Worm (Caenorhabditis elegans): ENCODE results near the gene H11E01.2.
A peak's percentile ranks its signal among the peaks of the same experiment; 100 is the strongest.

Gene H11E01.2

DNA sequence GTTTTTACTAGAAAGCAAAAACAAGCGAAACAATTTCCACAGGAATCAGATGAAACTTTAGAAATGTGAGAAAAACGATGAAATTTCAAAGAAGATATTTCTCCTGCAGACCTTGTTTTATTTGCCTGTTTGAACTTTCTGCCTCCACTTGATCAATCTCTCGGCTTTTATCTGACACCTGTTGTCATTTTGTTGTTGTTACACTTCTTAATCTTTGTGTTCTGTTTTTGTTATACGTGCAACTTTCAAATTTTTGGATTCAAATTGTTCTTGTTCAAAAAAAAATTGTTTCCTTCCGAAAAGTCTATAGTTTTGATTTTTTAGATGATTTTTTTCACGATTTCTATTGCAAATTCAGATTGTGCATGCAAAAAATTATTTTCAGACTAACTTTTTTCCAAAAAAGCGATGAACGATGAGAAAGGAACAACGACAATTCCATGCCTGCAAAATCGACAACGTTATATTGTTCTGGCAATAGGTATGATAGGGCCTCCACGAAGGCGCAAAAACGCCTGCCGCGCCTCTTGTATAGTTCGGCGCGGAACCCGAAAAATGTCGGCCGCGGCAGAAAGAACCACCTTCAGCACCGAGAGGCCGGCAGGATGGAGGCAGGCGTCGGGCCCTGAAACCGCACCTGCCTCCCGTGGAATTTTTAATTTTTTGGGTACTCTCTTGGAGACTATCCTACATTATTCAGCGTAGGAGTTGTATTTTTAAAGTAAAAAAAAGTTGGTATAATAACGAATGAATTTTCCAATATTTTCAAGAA lies at the start of gene H11E01.2:
H11E01.2 (plus strand) TSS at position 380 of the 772 bp plus-strand sequence.
- TF ChIP-seq dao-5 (tag; optimal IDR thresholded peaks at IDR 0.05) (no peak), W03F9.2 (tag; optimal IDR thresholded peaks at IDR 0.05) (no peak), him-1 (tag; optimal IDR thresholded peaks at IDR 0.05) (no peak)

DNA sequence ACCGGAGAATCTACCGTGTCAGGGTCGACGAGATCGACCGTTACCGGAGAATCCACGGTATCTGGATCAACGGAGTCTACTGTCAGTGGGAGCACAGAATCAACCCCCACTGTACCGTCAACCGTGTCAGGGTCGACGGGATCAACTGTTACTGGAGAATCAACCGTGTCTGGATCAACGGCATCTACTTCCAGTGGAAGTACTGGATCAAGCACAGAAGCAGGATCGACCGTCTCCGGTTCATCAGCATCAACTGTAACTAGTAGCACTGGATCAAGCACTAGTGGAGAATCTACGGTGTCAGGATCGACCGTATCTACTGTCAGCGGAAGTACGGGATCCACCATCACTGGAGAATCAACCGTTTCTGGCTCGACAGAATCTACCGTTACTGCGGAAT lies 48.9 kb upstream of the H11E01.2 start, which contains the start of gene H02F09.2:
H02F09.2 (plus strand) TSS at position 301 of the 400 bp plus-strand sequence.
- TF ChIP-seq dao-5 (tag; optimal IDR thresholded peaks at IDR 0.05) = no peak
- no peak for TF ChIP-seq W03F9.2 (tag; optimal IDR thresholded peaks at IDR 0.05)
- TF ChIP-seq him-1 (tag; optimal IDR thresholded peaks at IDR 0.05) = no peak

DNA sequence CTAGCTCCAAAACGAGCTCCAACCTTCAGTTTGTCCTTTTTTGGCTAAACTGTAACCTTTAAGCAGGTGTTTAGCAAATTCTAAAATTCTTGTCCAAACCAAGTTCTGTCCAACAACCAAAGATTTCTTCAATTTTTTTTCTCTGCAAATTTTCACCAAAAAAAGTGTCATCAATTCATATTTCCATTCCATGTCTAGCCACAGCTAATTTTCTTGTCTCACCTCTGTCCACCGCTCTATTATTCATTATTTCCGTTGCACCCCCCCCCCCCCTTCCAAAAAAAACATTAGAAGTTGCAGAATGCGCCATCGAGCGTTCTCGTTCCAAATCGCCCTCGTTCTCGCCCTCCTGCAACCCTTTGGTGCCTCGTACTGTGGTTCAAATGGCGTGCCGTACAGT lies 44.5 kb upstream of the H11E01.2 start, which contains the start of gene wrt-9:
wrt-9 (plus strand) TSS at position 301 of the 400 bp plus-strand sequence.
- TF ChIP-seq him-1 (tag; optimal IDR thresholded peaks at IDR 0.05) (no peak), W03F9.2 (tag; optimal IDR thresholded peaks at IDR 0.05) (no peak), dao-5 (tag; optimal IDR thresholded peaks at IDR 0.05) (no peak)

DNA sequence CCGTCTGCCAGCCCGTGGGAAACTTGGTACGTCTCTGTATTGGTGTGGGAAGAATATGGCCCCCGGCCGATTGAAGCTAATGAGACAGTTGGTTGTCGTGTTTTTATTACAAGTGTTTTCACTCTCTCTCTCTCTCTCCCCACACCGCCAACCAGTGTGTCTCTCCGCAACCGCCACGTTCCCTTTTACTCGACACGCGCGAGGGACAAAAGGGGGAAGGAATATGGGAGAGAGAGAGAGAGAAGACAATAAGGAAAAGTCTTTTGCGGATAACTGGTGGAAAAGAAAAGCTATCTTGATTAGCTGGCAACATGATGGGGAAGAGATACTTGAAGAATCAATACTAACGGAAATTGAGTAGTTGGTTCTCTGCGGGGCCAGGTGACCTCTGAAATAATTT lies 42.2 kb upstream of the H11E01.2 start:
- TF ChIP-seq W03F9.2 (tag; optimal IDR thresholded peaks at IDR 0.05) = no peak
- TF ChIP-seq him-1 (tag; optimal IDR thresholded peaks at IDR 0.05) = no peak
- TF ChIP-seq dao-5 (tag; optimal IDR thresholded peaks at IDR 0.05) = no peak

DNA sequence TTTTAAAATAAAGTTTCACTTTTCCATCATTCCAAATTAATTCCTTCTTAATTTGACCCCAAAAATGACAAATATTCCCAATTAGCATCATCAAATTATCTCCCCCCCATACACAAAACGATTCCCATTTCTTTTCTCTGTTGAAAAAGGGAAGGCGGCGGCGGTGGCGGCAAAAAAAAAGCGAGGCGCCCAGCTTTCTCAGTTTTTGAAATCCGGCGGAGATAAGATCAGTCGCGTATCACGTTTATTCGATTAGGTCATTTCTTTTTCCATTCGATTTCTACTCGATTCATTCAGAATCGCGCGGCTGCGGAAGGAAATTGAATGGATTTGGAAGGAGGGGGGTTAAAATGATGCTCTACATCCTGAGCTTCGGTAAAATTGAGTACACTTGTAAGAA lies 36.9 kb upstream of the H11E01.2 start:
- TF ChIP-seq dao-5 (tag; optimal IDR thresholded peaks at IDR 0.05) = no peak
- no peak for TF ChIP-seq W03F9.2 (tag; optimal IDR thresholded peaks at IDR 0.05)
- TF ChIP-seq him-1 (tag; optimal IDR thresholded peaks at IDR 0.05) = no peak

DNA sequence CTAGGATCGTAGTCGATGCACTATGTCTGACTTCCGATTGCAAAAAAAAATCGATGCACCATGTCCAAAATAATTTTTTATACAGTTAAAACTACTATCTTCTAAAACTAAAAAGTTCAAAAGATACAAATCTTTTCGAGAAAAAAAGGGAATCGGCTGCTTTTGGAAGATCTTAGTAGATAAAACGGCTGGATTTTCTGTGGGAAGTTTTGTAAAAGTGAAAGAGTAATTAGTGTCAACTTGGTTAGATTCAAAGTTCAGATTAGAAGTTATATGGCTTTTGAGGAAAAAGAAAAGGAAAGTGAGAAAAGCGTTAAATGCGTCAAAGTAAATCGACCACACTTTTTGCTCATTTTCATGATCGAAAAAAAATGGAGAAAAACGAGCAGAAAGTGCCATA lies 33.8 kb upstream of the H11E01.2 start:
- no peak for TF ChIP-seq him-1 (tag; optimal IDR thresholded peaks at IDR 0.05)
- TF ChIP-seq W03F9.2 (tag; optimal IDR thresholded peaks at IDR 0.05) = no peak
- TF ChIP-seq dao-5 (tag; optimal IDR thresholded peaks at IDR 0.05) = no peak

DNA sequence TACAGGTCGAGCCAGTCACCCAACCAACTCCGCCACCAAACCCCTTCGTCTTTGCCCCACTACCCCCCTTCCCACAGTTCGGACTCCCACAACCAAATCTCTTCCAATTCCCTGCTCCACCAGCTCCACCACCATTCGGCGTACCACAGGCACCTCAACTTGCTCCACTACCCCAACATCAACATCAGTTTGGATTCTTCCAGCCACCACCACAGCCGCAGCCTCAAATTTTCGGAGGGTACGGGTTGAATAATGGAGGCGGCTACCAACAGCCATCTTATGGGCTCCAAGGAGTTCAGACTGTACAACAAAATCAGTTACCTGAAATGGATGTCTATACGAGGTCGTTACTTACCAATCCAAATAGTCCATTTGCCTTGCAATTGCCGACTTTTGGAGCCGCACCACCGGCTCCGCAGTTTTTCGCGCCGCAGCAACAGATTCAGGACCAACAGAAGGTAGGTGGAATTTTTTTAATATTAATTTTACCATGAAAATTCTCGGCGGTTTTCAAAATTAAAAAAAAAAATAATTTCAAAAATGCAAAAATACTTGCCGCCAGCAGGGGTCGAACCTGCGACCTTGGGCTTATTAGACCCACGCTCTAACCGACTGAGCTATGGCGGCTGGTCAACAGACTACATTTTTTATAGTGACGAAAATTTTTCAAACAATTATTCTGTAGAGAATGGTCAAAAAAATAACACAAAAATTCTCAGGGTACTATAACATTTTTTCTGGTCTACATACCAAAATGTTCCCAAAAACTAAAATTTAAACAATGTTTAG lies 31.5 kb upstream of the H11E01.2 start:
- TF ChIP-seq dao-5 (tag; optimal IDR thresholded peaks at IDR 0.05) = no peak
- TF ChIP-seq W03F9.2 (tag; optimal IDR thresholded peaks at IDR 0.05) = no peak
- no peak for TF ChIP-seq him-1 (tag; optimal IDR thresholded peaks at IDR 0.05)

DNA sequence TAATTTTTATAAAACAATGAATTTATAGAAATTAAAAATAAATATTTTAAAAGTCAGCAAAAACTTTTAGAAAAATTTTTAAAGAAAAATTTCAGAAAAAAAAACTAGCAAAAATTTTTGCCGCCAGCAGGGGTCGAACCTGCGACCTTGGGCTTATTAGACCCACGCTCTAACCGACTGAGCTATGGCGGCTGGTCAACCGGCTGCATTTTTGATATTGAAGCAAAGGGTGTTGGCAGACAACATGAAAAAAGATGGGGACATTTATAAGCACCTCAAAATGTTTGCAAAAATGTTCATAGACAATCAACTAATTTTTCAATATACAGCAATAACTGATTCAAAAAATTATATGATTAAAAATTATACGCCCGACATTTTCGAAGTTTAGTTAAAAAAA lies 30.9 kb upstream of the H11E01.2 start:
- TF ChIP-seq W03F9.2 (tag; optimal IDR thresholded peaks at IDR 0.05) = no peak

DNA sequence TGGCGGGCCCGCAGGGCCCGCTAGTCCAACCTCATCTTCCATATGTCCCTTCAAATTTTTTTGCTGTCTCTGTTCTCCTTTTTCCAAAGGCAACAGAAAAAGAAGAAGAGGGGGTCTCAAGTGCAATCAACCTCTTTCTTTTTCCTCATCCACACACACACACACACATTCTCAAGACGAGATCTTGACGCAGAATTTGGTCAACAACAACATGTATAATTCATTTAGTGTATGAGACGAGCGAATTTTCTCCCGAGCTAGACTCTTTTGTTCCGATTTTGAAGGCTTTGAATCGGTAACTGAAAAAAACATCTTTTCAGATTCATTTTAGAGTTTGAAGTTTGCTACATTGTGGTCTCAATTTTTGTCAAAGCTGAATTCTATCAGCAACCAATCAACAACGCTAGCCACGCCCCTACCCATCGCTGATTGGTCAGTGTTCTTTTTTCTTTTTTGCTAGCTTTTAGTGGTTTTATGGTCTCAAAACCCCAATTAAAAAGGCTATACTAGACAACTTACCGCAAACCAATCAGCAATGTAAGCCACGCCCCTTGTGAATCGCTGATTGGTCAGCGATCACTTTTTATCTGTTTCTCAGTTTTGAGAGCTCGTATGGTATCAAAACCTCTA lies 22.7 kb upstream of the H11E01.2 start:
- TF ChIP-seq dao-5 (tag; optimal IDR thresholded peaks at IDR 0.05) = no peak

DNA sequence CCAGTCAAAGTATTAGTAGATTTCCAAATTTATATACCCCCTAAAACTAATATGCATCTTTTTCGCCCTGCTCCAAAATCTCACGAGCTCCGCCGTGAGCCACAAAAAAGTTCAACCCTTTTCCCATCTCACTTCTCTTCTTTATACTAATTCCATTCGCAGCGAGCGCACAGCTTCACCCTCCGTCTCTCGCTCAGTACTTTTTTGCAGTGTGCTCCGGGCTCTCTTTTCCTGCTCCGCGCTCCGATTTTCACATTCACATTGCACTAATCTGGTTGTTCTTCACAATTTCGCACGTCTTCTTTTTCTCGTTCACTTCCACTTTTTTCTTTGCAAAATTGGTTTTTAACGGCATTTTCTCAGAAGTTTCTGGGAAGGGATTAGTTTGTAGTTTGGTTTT lies 21.6 kb upstream of the H11E01.2 start:
- TF ChIP-seq him-1 (tag; optimal IDR thresholded peaks at IDR 0.05) = peak; percentile 37
- no peak for TF ChIP-seq dao-5 (tag; optimal IDR thresholded peaks at IDR 0.05)
- no peak for TF ChIP-seq W03F9.2 (tag; optimal IDR thresholded peaks at IDR 0.05)

DNA sequence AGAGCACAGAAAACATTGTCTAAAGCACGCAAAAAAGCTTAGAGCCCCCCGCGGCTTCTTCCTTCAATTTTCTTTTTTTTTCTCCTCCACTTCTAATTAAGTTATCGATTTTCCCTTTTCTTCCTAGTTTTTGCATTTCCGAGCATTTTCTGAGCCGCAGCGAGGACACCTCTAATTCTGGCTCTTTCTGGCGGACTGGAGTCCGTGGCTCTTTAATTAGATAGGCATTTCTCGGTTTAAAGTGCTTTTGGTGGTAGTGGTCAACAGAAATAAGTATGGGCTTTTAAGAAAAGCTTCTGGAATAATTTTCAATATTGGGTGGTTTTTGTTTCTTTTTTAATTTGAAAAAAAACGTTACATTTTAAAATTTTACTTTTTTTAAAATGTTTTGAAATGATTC lies 19.3 kb upstream of the H11E01.2 start:
- no peak for TF ChIP-seq him-1 (tag; optimal IDR thresholded peaks at IDR 0.05)
- TF ChIP-seq dao-5 (tag; optimal IDR thresholded peaks at IDR 0.05) = no peak
- TF ChIP-seq W03F9.2 (tag; optimal IDR thresholded peaks at IDR 0.05) = no peak

DNA sequence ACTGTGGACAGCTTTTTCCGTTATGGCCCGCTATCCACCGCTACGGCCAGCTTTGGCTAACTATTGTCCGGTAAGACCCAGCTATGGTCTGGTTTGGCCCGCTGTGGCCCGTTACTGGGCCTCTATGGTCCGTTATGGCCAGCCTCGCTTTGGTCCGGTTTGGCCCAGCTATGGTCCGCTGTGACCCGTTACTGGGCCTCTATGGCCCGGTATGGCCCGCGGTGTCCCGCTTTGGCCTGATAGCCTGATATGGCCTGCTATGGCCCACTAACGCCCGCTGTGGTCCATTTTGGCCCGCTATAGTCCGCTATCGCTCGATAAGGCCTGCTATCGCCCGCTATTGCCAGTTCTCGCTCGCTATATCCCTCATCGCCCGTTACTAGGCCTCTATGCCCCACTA lies 18.3 kb upstream of the H11E01.2 start:
- no peak for TF ChIP-seq dao-5 (tag; optimal IDR thresholded peaks at IDR 0.05)
- no peak for TF ChIP-seq him-1 (tag; optimal IDR thresholded peaks at IDR 0.05)
- no peak for TF ChIP-seq W03F9.2 (tag; optimal IDR thresholded peaks at IDR 0.05)

DNA sequence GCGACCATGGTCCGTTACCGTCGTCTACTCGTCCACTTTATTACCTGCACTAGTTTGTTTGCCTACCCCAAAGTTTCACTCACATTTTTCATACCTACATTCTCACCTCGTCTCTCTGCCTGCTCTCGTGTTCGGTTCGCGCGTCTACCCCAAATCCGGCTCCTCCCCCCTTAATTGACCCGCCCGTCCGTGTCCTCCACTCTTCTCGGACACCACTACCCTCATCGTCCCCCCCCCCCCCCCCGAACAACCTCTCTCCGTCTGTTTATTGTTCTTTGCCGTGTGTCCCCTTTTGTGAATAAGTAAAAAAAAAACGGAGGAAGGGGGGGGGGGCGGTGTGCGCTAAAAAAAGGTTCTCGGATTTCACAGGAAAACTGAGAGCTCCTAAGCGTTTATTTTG lies 17.8 kb upstream of the H11E01.2 start:
- TF ChIP-seq dao-5 (tag; optimal IDR thresholded peaks at IDR 0.05) = no peak
- no peak for TF ChIP-seq W03F9.2 (tag; optimal IDR thresholded peaks at IDR 0.05)
- TF ChIP-seq him-1 (tag; optimal IDR thresholded peaks at IDR 0.05) = no peak

DNA sequence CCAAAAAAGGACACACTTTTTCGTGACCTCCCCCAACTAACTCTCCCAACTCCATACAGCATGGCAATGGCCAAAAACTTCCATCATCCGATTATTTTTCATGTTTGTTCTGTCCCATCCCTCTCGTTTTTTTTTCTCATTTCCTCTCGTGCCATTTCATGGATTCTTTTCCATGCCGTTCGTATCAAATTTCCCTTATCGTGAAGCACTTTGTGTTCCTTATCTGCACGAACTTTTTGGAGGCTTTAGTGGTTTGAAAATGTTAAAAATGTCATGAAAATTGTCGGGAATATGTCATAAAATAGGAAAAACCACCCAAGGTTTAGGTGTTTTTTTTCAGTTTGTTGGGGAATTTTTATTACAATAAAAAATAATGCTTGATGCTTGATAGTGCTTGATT lies 17.1 kb upstream of the H11E01.2 start:
- TF ChIP-seq dao-5 (tag; optimal IDR thresholded peaks at IDR 0.05) (no peak), W03F9.2 (tag; optimal IDR thresholded peaks at IDR 0.05) (no peak), him-1 (tag; optimal IDR thresholded peaks at IDR 0.05) (no peak)
